Worm (Caenorhabditis elegans): ENCODE measurements around the gene ceh-16.

The ceh-16 gene

DNA sequence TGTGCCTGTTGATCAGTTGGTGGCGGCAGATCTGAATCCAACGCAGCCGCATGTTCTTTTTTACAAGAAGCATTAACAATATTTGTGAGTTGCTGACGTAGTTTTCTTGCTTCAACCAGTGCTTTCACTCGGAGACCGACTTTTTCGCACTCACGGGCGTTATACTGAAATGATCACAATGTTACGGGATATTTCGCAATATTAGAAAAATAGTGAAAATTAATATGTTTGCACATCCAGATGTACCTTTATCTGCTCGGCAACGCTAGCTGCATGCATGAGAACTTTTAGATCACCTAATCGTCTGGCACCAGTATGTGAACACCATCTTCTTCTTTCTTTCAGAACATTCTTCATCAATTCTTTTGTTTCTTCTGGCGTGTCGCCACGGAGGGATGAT, 11.3 kb upstream of the ceh-16 start:
- TF ChIP-seq tbx-2 (tag; optimal IDR thresholded peaks at IDR 0.05) (no peak), ceh-14 (tag; optimal IDR thresholded peaks at IDR 0.05) (no peak), ceh-34 (tag; optimal IDR thresholded peaks at IDR 0.05) (no peak), hlh-15 (tag; optimal IDR thresholded peaks at IDR 0.05) (no peak), hlh-13 (GFP tag; optimal IDR thresholded peaks at IDR 0.05) (no peak), ceh-18 (tag; optimal IDR thresholded peaks at IDR 0.05) (no peak), sdc-2 (tag; optimal IDR thresholded peaks at IDR 0.05) (no peak), rnt-1 (tag; optimal IDR thresholded peaks at IDR 0.05) (no peak), hlh-6 (tag; optimal IDR thresholded peaks at IDR 0.05) (no peak), elt-4 (tag; optimal IDR thresholded peaks at IDR 0.05) (no peak), hlh-30 (tag; optimal IDR thresholded peaks at IDR 0.05; ENCODE audit: insufficient read depth) (no peak), gmeb-2 (tag; optimal IDR thresholded peaks at IDR 0.05) (no peak), ets-4 (tag; optimal IDR thresholded peaks at IDR 0.05) (no peak), eyg-1 (tag; optimal IDR thresholded peaks at IDR 0.05) (no peak), zip-5 (tag; optimal IDR thresholded peaks at IDR 0.05) (no peak), ceh-22 (tag; optimal IDR thresholded peaks at IDR 0.05) (no peak), unc-86 (tag; optimal IDR thresholded peaks at IDR 0.05) (no peak), odd-2 (tag; optimal IDR thresholded peaks at IDR 0.05) (no peak), ceh-48 (tag; optimal IDR thresholded peaks at IDR 0.05) (no peak), ama-1 (optimal IDR thresholded peaks at IDR 0.05) (no peak)

DNA sequence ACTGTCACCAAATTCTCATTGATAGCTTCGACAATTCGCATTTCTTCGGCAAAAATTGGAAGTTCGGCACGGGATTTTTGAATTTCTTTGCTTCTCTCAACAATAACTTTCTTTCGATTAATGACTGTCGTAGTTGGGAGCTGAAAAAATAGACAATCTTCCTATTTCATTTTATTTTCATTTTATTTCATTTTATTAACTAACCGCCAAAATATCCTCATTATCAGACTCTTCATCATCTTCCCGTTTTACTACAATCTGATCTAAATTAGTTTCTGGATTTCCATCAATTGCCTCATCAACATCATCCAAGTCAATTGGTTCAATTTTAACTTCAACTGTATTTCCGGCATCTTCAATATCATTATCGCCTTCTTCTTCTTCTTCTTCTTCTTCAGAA, 9.0 kb upstream of the ceh-16 start:
- TF ChIP-seq hlh-30 (tag; optimal IDR thresholded peaks at IDR 0.05; ENCODE audit: insufficient read depth): no peak

DNA sequence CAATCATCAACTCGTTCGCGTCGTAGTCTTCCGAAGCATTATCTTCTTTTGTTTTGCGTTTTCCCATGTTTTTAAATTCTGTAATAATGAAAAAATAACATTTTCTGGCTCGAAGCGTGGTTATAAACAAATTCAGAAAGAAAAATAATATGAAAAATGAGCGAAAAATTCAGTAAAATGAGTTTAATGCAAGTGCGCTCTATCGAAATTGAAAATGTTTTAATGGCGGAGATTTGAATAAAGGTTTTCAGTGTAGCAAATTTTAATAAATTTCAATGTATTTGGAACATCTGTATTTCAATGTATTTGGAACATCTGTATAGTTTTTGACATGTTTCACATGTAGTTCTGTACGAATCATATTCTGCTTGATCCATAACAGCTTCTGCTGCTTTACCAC, 8.0 kb upstream of the ceh-16 start, which contains the start of gene rha-2:
rha-2 (minus strand) TSS at position 80 of the 400 bp plus-strand sequence.
- TF ChIP-seq K09A11.1 (tag; optimal IDR thresholded peaks at IDR 0.05; ENCODE audit: insufficient read depth) (no peak), F13H6.1 (tag; optimal IDR thresholded peaks at IDR 0.05) (no peak), ceh-34 (tag; optimal IDR thresholded peaks at IDR 0.05) (no peak), tbx-7 (tag; optimal IDR thresholded peaks at IDR 0.05) (no peak), unc-42 (tag; optimal IDR thresholded peaks at IDR 0.05) (peak; percentile 47), fkh-10 (GFP tag; optimal IDR thresholded peaks at IDR 0.05) (no peak)

DNA sequence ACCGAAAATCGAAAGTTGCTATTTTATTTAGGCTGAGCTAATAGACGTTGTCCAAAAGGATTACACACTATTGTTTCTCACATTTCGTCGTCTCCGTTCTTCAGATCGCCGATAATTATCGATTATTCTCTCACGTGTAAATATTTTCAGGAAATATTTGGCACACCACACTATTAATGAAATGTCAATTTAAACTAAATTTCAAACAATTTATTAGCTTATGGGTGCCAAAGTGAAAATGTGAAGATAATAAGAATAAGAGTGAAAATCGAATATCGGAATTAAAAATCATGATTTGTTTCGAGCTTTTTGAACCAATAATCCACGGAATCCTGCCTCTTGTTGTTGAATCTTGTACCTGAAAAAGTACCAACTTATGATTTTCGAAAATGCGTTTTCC, 5.9 kb upstream of the ceh-16 start, which contains the start of gene C06E1.11:
C06E1.11 (minus strand) TSS at position 101 of the 400 bp plus-strand sequence.
- TF ChIP-seq ceh-18 (tag; optimal IDR thresholded peaks at IDR 0.05): no peak
- TF ChIP-seq sox-4 (tag; optimal IDR thresholded peaks at IDR 0.05): no peak

DNA sequence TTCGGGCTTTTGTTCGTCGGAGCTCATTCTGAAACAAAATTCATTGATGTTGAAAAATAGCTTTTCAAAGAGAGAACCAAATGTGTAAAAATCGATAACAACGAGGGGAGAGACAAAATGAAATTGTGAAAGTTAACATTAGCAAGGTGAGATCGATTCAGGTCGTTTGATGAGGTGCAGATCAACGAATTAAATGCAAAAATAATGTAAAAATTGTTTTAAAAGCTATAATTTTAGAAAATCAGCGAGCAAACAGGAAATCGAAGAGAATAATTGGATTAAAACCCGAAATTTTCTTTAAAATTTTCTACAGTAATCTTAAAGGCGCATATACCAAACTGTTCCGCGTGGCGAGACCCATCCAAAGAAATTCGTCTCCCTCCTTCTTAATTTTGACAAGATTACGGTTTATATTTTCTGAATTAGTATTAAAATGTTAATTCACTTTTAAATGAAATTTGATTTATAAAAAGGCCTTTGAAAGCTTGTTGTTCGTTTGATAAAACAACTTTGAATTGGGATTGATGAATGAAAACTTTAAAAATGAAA, 4.0 kb upstream of the ceh-16 start, which contains the start of gene C13G5.2:
C13G5.2 (minus strand) TSS at position 51 of the 549 bp plus-strand sequence.
- TF ChIP-seq ama-1 (optimal IDR thresholded peaks at IDR 0.05) (no peak), syd-9 (tag; optimal IDR thresholded peaks at IDR 0.05) (no peak), pax-1 (tag; optimal IDR thresholded peaks at IDR 0.05) (no peak), pha-2 (tag; optimal IDR thresholded peaks at IDR 0.05) (no peak), fkh-10 (GFP tag; optimal IDR thresholded peaks at IDR 0.05) (no peak), unc-3 (GFP tag; conservative IDR thresholded peaks at IDR 0.05) (no peak), unc-3 (tag; optimal IDR thresholded peaks at IDR 0.05) (no peak), nhr-11 (tag; optimal IDR thresholded peaks at IDR 0.05) (no peak)

DNA sequence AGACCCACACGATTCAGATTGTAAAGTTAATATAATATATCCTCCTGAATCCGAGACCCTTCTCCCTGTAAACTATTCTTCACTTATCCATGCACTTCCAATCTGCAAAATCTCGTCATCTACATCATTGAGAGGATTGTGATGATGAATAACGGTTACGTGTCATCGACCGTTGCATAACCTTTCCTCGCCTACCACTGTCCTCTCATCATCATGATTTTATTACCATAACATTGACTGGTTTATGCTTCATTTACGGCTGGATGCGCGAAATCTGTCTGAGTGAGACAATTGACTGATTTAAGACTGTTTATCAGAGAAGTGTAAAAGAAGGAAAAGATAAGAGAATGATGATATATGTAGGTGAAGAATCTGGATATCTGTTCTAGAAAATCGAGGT, 2.3 kb upstream of the ceh-16 start:
- TF ChIP-seq K09A11.1 (tag; optimal IDR thresholded peaks at IDR 0.05; ENCODE audit: insufficient read depth) (no peak), zip-5 (tag; optimal IDR thresholded peaks at IDR 0.05) (no peak), unc-3 (GFP tag; conservative IDR thresholded peaks at IDR 0.05) (no peak), unc-3 (tag; optimal IDR thresholded peaks at IDR 0.05) (no peak), ref-2 (tag; optimal IDR thresholded peaks at IDR 0.05) (no peak), C08G9.2 (tag; optimal IDR thresholded peaks at IDR 0.05) (no peak), madf-2 (tag; optimal IDR thresholded peaks at IDR 0.05) (no peak), odd-2 (tag; optimal IDR thresholded peaks at IDR 0.05) (no peak), dmd-4 (tag; optimal IDR thresholded peaks at IDR 0.05; ENCODE audit: borderline replicate concordance) (no peak), ceh-14 (tag; optimal IDR thresholded peaks at IDR 0.05) (no peak), pha-2 (tag; optimal IDR thresholded peaks at IDR 0.05) (no peak), tbx-2 (tag; optimal IDR thresholded peaks at IDR 0.05) (no peak), ttx-3 (tag; optimal IDR thresholded peaks at IDR 0.05) (no peak), lin-11 (tag; optimal IDR thresholded peaks at IDR 0.05) (no peak), lim-6 (tag; optimal IDR thresholded peaks at IDR 0.05) (no peak), tbx-7 (tag; optimal IDR thresholded peaks at IDR 0.05) (no peak), nhr-232 (tag; optimal IDR thresholded peaks at IDR 0.05) (no peak), ets-4 (tag; optimal IDR thresholded peaks at IDR 0.05) (no peak), hlh-13 (GFP tag; optimal IDR thresholded peaks at IDR 0.05) (no peak)
